Worm (Caenorhabditis elegans) whole organism, L4 larva: Measurements from ENCODE around the gene fbxa-26.
"Not testable (repeated sequence)": the region's sequence is repeated elsewhere in the genome, so short reads cannot be mapped to it uniquely, and the experiment has no call there.

ENCODE experiments used
- F49E8.2 ChIP-seq: sonication (generic microtip); optimal IDR thresholded peaks from 2 replicates; lab custom pipeline; 2016; ENCODE audit warnings: missing compliant biosample characterization, mild to moderate bottlenecking, missing genetic modification characterization, borderline replicate concordance
- T20F7.1 ChIP-seq: fragments of 200-800 bp; sonication (Bioruptor generic); optimal IDR thresholded peaks from 2 replicates; lab custom pipeline; 2018; ENCODE audit warnings: mild to moderate bottlenecking, missing genetic modification characterization, missing compliant biosample characterization
- aly-2 ChIP-seq: sonication (generic microtip); optimal IDR thresholded peaks from 2 replicates; lab custom pipeline; 2018; ENCODE audit warnings: missing biosample characterization, missing genetic modification characterization
- ceh-82 ChIP-seq: sonication (generic microtip); optimal IDR thresholded peaks from 2 replicates; lab custom pipeline; 2017; ENCODE audit warnings: missing biosample characterization, missing genetic modification characterization
- fos-1 ChIP-seq: fragments of 150-350 bp; optimal IDR thresholded peaks from 2 replicates; lab custom pipeline; 2014; ENCODE audit warnings: missing biosample characterization, missing genetic modification characterization
- jun-1 ChIP-seq: fragments of 150-350 bp; optimal IDR thresholded peaks from 2 replicates; lab custom pipeline; 2014; ENCODE audit warnings: missing biosample characterization, missing genetic modification reagents, missing genetic modification characterization
- mxl-3 ChIP-seq: fragments of 200-800 bp; sonication (Bioruptor generic); optimal IDR thresholded peaks from 2 replicates; lab custom pipeline; 2018; ENCODE audit warnings: mild to moderate bottlenecking, missing genetic modification characterization, missing compliant biosample characterization
- nhr-11 ChIP-seq: fragments of 150-350 bp; optimal IDR thresholded peaks from 2 replicates; lab custom pipeline; 2014; ENCODE audit warnings: missing biosample characterization, missing genetic modification characterization
- nhr-237 ChIP-seq: sonication (generic microtip); optimal IDR thresholded peaks from 2 replicates; lab custom pipeline; 2017; ENCODE audit warnings: missing biosample characterization, missing genetic modification characterization
- pha-4 ChIP-seq, 2 experiments: fragments of 150-350 bp in 1 of 2; fragments of 200-800 bp in 1 of 2; sonication (Bioruptor generic) in 1 of 2; IDR thresholded peaks in 1 of 2; optimal IDR thresholded peaks in 1 of 2; 2 replicates each; pipeline versions ENCODE4 v1.3.6 to Lab custom; 2014 to 2022; ENCODE audit warnings: missing genetic modification characterization in 2 of 2, missing genetic modification reagents in 2 of 2, missing biosample characterization in 1 of 2, missing compliant biosample characterization in 1 of 2
- php-3 ChIP-seq: fragments of 200-800 bp; sonication (Bioruptor generic); IDR thresholded peaks from 2 replicates; pipeline ENCODE4 v1.3.6; 2022; ENCODE audit warnings: missing genetic modification reagents, missing genetic modification characterization, missing compliant biosample characterization
- saeg-2 ChIP-seq: fragments of 200-800 bp; sonication (Bioruptor generic); IDR thresholded peaks from 2 replicates; pipeline ENCODE4 v1.3.6; 2022; ENCODE audit warnings: missing genetic modification reagents, missing genetic modification characterization, missing compliant biosample characterization
- set-16 ChIP-seq: fragments of 200-800 bp; sonication (Bioruptor generic); IDR thresholded peaks from 2 replicates; pipeline ENCODE4 v1.3.6; 2022; ENCODE audit warnings: missing genetic modification reagents, missing genetic modification characterization, missing compliant biosample characterization
- tag-97 ChIP-seq: fragments of 200-800 bp; sonication (Bioruptor generic); IDR thresholded peaks from 2 replicates; pipeline ENCODE4 v1.3.6; 2022; ENCODE audit warnings: missing genetic modification characterization, missing compliant biosample characterization

ce11 chrIII:1377903-1378302 is 35.6 kb upstream of the fbxa-26 start, which contains the start of gene pals-40:
- not testable (repeated sequence) for TF ChIP-seq set-16 (GFP tag; lab: Robert Waterston, UW); mxl-3 (GFP tag; lab: Kevin White, UChicago); fos-1; jun-1 (tag; lab: Kevin White, UChicago); ceh-82 (tag; lab: Kevin White, UChicago); aly-2 (tag; lab: Kevin White, UChicago); T20F7.1 (GFP tag; lab: Kevin White, UChicago); tag-97; nhr-237; F49E8.2 (tag; lab: Kevin White, UChicago); pha-4 (GFP tag; IDR thresholded peaks at IDR 0.05; lab: Robert Waterston, UW); pha-4 (tag; optimal IDR thresholded peaks at IDR 0.05; lab: Kevin White, UChicago); saeg-2 (GFP tag; lab: Robert Waterston, UW); nhr-11 (tag; lab: Kevin White, UChicago); php-3
